Fruit fly (Drosophila melanogaster) whole organism, adult: ENCODE results near the gene zen2.

ENCODE experiments used
- CG11617 ChIP-seq: fragments of 200-800 bp; sonication (Bioruptor generic); optimal IDR thresholded peaks from 2 replicates; lab custom pipeline; 2017; ENCODE audit warnings: mild to moderate bottlenecking, missing biosample characterization, missing genetic modification reagents, missing genetic modification characterization
- CG12768 ChIP-seq: fragments of 200-800 bp; sonication (Bioruptor generic); optimal IDR thresholded peaks from 2 replicates; lab custom pipeline; 2017; ENCODE audit warnings: missing biosample characterization, missing genetic modification characterization, mild to moderate bottlenecking, moderate library complexity, missing genetic modification reagents
- CG14711 ChIP-seq: fragments of 200-800 bp; sonication (Bioruptor generic); optimal IDR thresholded peaks from 2 replicates; lab custom pipeline; 2018; ENCODE audit warnings: missing biosample characterization, mild to moderate bottlenecking, missing genetic modification characterization, moderate library complexity
- CG1620 ChIP-seq: fragments of 200-800 bp; sonication (Bioruptor generic); optimal IDR thresholded peaks from 2 replicates; lab custom pipeline; 2016; ENCODE audit warnings: missing biosample characterization, missing genetic modification characterization
- CG33017 ChIP-seq: fragments of 200-800 bp; sonication (Bioruptor generic); optimal IDR thresholded peaks from 2 replicates; lab custom pipeline; 2018; ENCODE audit warnings: missing biosample characterization, mild to moderate bottlenecking, missing genetic modification characterization, moderate library complexity
- CG5204 ChIP-seq: fragments of 200-800 bp; sonication (Bioruptor generic); optimal IDR thresholded peaks from 2 replicates; lab custom pipeline; 2016; ENCODE audit warnings: missing biosample characterization, missing genetic modification characterization
- CG7045 ChIP-seq: fragments of 200-800 bp; sonication (Bioruptor generic); optimal IDR thresholded peaks from 2 replicates; lab custom pipeline; 2017; ENCODE audit warnings: missing biosample characterization, mild to moderate bottlenecking, missing genetic modification characterization
- CG7101 ChIP-seq: fragments of 200-800 bp; sonication (Bioruptor generic); optimal IDR thresholded peaks from 2 replicates; lab custom pipeline; 2018; ENCODE audit warnings: missing biosample characterization, mild to moderate bottlenecking, missing genetic modification characterization, moderate library complexity
- Clk ChIP-seq: fragments of 200-800 bp; sonication (Bioruptor generic); optimal IDR thresholded peaks from 2 replicates; lab custom pipeline; 2017; ENCODE audit warnings: missing biosample characterization, missing genetic modification characterization
- Crg-1 ChIP-seq: fragments of 200-800 bp; sonication (Bioruptor generic); optimal IDR thresholded peaks from 2 replicates; lab custom pipeline; 2016; ENCODE audit warnings: missing biosample characterization, missing genetic modification characterization
- Hr96 ChIP-seq: fragments of 200-800 bp; sonication (Bioruptor generic); optimal IDR thresholded peaks from 2 replicates; lab custom pipeline; 2016; ENCODE audit warnings: missing biosample characterization, missing genetic modification characterization
- Mnt ChIP-seq: fragments of 200-800 bp; sonication (Bioruptor generic); optimal IDR thresholded peaks from 2 replicates; lab custom pipeline; 2016; ENCODE audit warnings: missing biosample characterization, mild to moderate bottlenecking, missing genetic modification characterization
- bab1 ChIP-seq: fragments of 200-800 bp; sonication (Bioruptor generic); optimal IDR thresholded peaks from 3 replicates; lab custom pipeline; 2019; ENCODE audit warnings: missing biosample characterization, mild to moderate bottlenecking, missing genetic modification characterization, moderate library complexity
- cic ChIP-seq: fragments of 200-800 bp; sonication (Bioruptor generic); optimal IDR thresholded peaks from 2 replicates; lab custom pipeline; 2017; ENCODE audit warnings: missing biosample characterization, mild to moderate bottlenecking, missing genetic modification characterization, moderate library complexity
- cnc ChIP-seq, 2 experiments: fragments of >200 bp; optimal IDR thresholded peaks; 2 replicates each; lab custom pipeline; 2017
- kay ChIP-seq: fragments of 200-800 bp; sonication (Bioruptor generic); peaks from one replicate; lab custom pipeline; 2016; ENCODE audit warnings: missing biosample characterization, missing genetic modification characterization, borderline replicate concordance
- ovo ChIP-seq: fragments of 200-800 bp; sonication (Bioruptor generic); optimal IDR thresholded peaks from 2 replicates; lab custom pipeline; 2016; ENCODE audit warnings: missing biosample characterization, missing genetic modification characterization
- pad ChIP-seq: fragments of 200-800 bp; sonication (Bioruptor generic); optimal IDR thresholded peaks from 3 replicates; lab custom pipeline; 2017; ENCODE audit warnings: missing biosample characterization, missing genetic modification characterization, mild to moderate bottlenecking, moderate library complexity, missing genetic modification reagents
- tj ChIP-seq: fragments of 200-800 bp; sonication (Bioruptor generic); optimal IDR thresholded peaks from 3 replicates; lab custom pipeline; 2017; ENCODE audit warnings: missing biosample characterization, mild to moderate bottlenecking, missing genetic modification characterization, moderate library complexity
- toe ChIP-seq: fragments of 200-800 bp; sonication (Bioruptor generic); optimal IDR thresholded peaks from 2 replicates; lab custom pipeline; 2016; ENCODE audit warnings: missing biosample characterization, missing genetic modification characterization

Gene zen2

dm6 chr3R:6746212-6746611, 2.3 kb upstream of the zen2 start:
- TF ChIP-seq Crg-1 (GFP tag; lab: Kevin White, UChicago) (no peak), Clk (no peak), CG7045 (no peak), tj (GFP tag; lab: Kevin White, UChicago) (no peak), cic (GFP tag; lab: Kevin White, UChicago) (no peak), CG7101 (tag; lab: Kevin White, UChicago) (no peak), CG14711 (tag; lab: Kevin White, UChicago) (no peak), kay (GFP tag; lab: Kevin White, UChicago) (no peak), pad (GFP tag; lab: Kevin White, UChicago) (no peak), bab1 (GFP tag; lab: Kevin White, UChicago) (no peak), CG5204 (GFP tag; lab: Kevin White, UChicago) (no peak), CG11617 (GFP tag; lab: Kevin White, UChicago) (no peak), Mnt (no peak), toe (no peak)

dm6 chr3R:6741983-6742382, 2.0 kb downstream of the zen2 start, which contains the start of gene pb:
Gene pb (minus strand): TSS chr3R:6742063.
- TF ChIP-seq kay (GFP tag; lab: Kevin White, UChicago) (peak; percentile 20), toe (no peak)

DNA sequence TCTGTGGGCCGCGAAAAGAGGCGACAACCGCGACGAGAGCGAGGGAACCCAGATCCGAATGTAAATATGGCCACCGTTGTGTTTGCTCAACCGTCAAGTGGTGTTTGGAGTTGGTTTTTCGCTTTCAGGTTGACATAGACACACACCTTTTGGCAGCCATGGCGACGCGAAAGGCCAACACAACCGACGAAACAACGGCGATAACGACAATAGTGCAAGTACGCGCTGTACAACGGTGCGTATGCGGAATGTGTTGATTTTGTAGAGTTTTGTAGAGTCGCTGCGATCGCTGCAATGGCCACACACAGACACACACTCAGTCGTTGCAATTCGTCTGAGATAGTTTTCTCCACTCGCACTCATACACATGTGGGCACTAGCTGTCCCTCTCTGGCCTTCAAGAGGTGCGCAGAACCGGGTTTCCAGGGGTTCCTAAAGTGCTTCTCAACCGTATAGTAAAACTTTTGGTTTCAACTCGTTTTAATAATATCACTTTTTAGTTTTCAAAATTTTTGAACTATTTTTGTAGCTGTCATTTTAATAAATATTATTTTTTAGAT, 2.5 kb downstream of the zen2 start:
- TF ChIP-seq Crg-1 (GFP tag; lab: Kevin White, UChicago): no peak
- no peak for TF ChIP-seq CG5204 (GFP tag; lab: Kevin White, UChicago)
- no peak for TF ChIP-seq CG11617 (GFP tag; lab: Kevin White, UChicago)
- TF ChIP-seq Mnt: no peak
- TF ChIP-seq Clk: no peak
- TF ChIP-seq CG12768 (GFP tag; lab: Kevin White, UChicago): no peak
- no peak for TF ChIP-seq CG1620
- TF ChIP-seq bab1 (GFP tag; lab: Kevin White, UChicago): no peak
- TF ChIP-seq kay (GFP tag; lab: Kevin White, UChicago): no peak
- no peak for TF ChIP-seq CG14711 (tag; lab: Kevin White, UChicago)
- no peak for TF ChIP-seq CG33017 (tag; lab: Kevin White, UChicago)
- TF ChIP-seq CG7045: no peak

- TF ChIP-seq Clk (no peak), tj (GFP tag; lab: Kevin White, UChicago) (no peak)
These were observed 8.2 kb downstream of the zen2 start for dm6 chr3R:6735722-6736121.

- TF ChIP-seq ovo (no peak), CG11617 (GFP tag; lab: Kevin White, UChicago) (no peak), CG7101 (tag; lab: Kevin White, UChicago) (no peak), Mnt (no peak), toe (no peak), CG1620 (no peak), pad (GFP tag; lab: Kevin White, UChicago) (no peak)
These were observed 17.8 kb downstream of the zen2 start for dm6 chr3R:6726119-6726518.

dm6 chr3R:6723537-6724171, 20.3 kb downstream of the zen2 start:
- no peak for TF ChIP-seq bab1 (GFP tag; lab: Kevin White, UChicago)
- TF ChIP-seq CG33017 (tag; lab: Kevin White, UChicago): no peak
- TF ChIP-seq CG14711 (tag; lab: Kevin White, UChicago): no peak
- TF ChIP-seq CG7045: no peak
- no peak for TF ChIP-seq toe
- TF ChIP-seq CG5204 (GFP tag; lab: Kevin White, UChicago): no peak
- TF ChIP-seq CG11617 (GFP tag; lab: Kevin White, UChicago): no peak
- no peak for TF ChIP-seq Hr96 (GFP tag; lab: Kevin White, UChicago)
- no peak for TF ChIP-seq CG1620
- no peak for TF ChIP-seq pad (GFP tag; lab: Kevin White, UChicago)
- TF ChIP-seq kay (GFP tag; lab: Kevin White, UChicago): no peak
- no peak for TF ChIP-seq cnc (optimal IDR thresholded peaks at IDR 0.05; lab: Kevin White, UChicago)
- no peak for TF ChIP-seq cic (GFP tag; lab: Kevin White, UChicago)
- TF ChIP-seq tj (GFP tag; lab: Kevin White, UChicago): no peak
- TF ChIP-seq Clk: no peak
- TF ChIP-seq Crg-1 (GFP tag; lab: Kevin White, UChicago): no peak
- TF ChIP-seq CG12768 (GFP tag; lab: Kevin White, UChicago): no peak
- no peak for TF ChIP-seq ovo
- TF ChIP-seq Mnt: no peak

DNA sequence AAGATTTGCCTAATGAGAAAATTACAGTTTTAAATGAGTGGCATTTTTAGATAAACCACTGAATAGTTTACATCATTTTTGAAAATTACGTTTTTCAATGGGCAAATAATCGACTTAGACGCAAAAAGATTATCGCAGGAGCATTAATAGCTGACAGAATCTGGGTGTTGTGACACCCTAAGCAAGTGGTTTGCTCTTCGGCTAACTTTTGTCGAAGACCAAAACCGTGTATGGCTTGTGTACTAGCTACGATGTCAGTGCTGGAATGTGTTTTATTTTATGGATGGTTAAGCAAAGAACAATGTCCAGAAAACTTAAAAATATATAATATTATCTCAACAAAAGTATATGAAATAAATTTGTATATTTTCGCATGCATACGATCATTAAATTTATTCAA, 35.1 kb downstream of the zen2 start:
- TF ChIP-seq cnc (optimal IDR thresholded peaks at IDR 0.05; lab: Kevin White, UChicago) (no peak), Mnt (no peak), CG7101 (tag; lab: Kevin White, UChicago) (no peak), ovo (no peak), CG11617 (GFP tag; lab: Kevin White, UChicago) (no peak), Crg-1 (GFP tag; lab: Kevin White, UChicago) (no peak)
